Worm (Caenorhabditis elegans): ENCODE data around the gene T26A5.8.

T26A5.8 gene

ce11 chrIII:6418254-6418653 lies 44.4 kb downstream of the T26A5.8 start:
- TF ChIP-seq C08G9.2 (tag; optimal IDR thresholded peaks at IDR 0.05) (no peak), pha-4 (tag; optimal IDR thresholded peaks at IDR 0.05) (no peak), ama-1 (optimal IDR thresholded peaks at IDR 0.05) (no peak), syd-9 (tag; optimal IDR thresholded peaks at IDR 0.05) (no peak), fax-1 (tag; optimal IDR thresholded peaks at IDR 0.05) (no peak), pax-1 (tag; optimal IDR thresholded peaks at IDR 0.05) (no peak), ahr-1 (tag; optimal IDR thresholded peaks at IDR 0.05) (no peak), F13H6.1 (tag; optimal IDR thresholded peaks at IDR 0.05) (no peak), ceh-24 (tag; optimal IDR thresholded peaks at IDR 0.05) (no peak), pha-2 (tag; optimal IDR thresholded peaks at IDR 0.05) (no peak), ceh-22 (tag; optimal IDR thresholded peaks at IDR 0.05) (no peak), gmeb-2 (tag; optimal IDR thresholded peaks at IDR 0.05) (no peak)

ce11 chrIII:6415306-6415973 lies 47.2 kb downstream of the T26A5.8 start, which contains the start of gene nas-4:
Gene nas-4, minus strand, starts transcription at chrIII:6415656.
- TF ChIP-seq ceh-19 (GFP tag; optimal IDR thresholded peaks at IDR 0.05): no peak
- no peak for TF ChIP-seq eyg-1 (tag; optimal IDR thresholded peaks at IDR 0.05)
- no peak for TF ChIP-seq ceh-45 (GFP tag; IDR thresholded peaks at IDR 0.05)
- TF ChIP-seq nhr-11 (tag; optimal IDR thresholded peaks at IDR 0.05): no peak
- TF ChIP-seq unc-86 (tag; optimal IDR thresholded peaks at IDR 0.05): no peak
- no peak for TF ChIP-seq pha-2 (tag; optimal IDR thresholded peaks at IDR 0.05)
- TF ChIP-seq ceh-6 (GFP tag; optimal IDR thresholded peaks at IDR 0.05): no peak
- no peak for TF ChIP-seq K02D7.2 (tag; optimal IDR thresholded peaks at IDR 0.05)
- TF ChIP-seq elt-2 (tag; optimal IDR thresholded peaks at IDR 0.05): no peak
- TF ChIP-seq sox-2 (GFP tag; IDR thresholded peaks at IDR 0.05): no peak
- TF ChIP-seq che-1 (tag; optimal IDR thresholded peaks at IDR 0.05): no peak
- TF ChIP-seq pqm-1 (tag; optimal IDR thresholded peaks at IDR 0.05): no peak
